Worm (Caenorhabditis elegans): ENCODE measurements around the gene srz-70.
"Not testable (repeated sequence)": the region's sequence is repeated elsewhere in the genome, so short reads cannot be mapped to it uniquely, and the experiment has no call there.

srz-70 gene

DNA sequence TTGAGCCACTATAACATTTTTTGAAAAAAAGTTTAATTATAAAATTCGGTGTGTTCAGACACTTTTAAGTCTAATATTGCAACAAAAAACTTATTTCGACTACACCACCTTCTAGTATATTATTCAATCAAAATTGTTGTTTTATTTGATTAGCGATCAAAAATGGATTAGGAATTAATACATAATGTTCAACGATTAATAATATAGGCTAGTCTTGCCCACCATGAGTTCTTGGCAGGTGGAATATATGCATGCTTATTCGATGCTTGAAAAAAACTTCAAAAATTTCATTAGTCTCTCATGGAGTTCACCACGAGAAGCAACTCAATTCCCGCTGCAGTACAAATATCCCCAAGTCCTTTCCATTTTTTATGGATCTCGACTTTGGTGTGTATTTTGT is 42.8 kb downstream of the srz-70 start, which contains the start of gene srz-32:
srz-32 (plus strand) TSS at position 301 of the 400 bp plus-strand sequence.
- TF ChIP-seq nhr-28 (tag; optimal IDR thresholded peaks at IDR 0.05) (no peak), pqm-1 (tag; optimal IDR thresholded peaks at IDR 0.05) (no peak), nhr-77 (tag; optimal IDR thresholded peaks at IDR 0.05) (no peak), eor-1 (tag; optimal IDR thresholded peaks at IDR 0.05) (no peak), fkh-2 (tag; optimal IDR thresholded peaks at IDR 0.05) (no peak), ZK546.5 (tag; optimal IDR thresholded peaks at IDR 0.05) (no peak), ztf-4 (tag; optimal IDR thresholded peaks at IDR 0.05) (no peak)

DNA sequence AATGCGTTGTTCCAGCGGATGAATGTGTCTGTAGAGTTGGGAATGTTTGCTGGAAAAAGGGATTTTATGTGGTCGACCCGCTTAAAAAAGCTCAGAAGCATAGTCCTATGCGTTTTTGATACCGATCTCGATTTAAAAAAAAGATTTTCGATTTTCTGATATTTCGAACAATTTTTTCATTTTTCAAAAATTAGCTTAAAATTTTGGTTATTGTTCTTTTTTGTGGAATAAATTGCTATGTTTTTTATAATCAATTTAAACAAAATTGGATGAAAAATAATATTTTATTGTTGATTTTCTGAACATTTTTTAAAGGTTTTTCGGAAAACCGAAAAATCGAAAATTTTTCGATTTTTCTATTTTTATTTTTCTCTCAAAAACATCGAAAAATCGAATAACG is 45.4 kb downstream of the srz-70 start, which contains the start of gene C04C3.7:
C04C3.7 (minus strand) TSS at position 101 of the 400 bp plus-strand sequence.
- TF ChIP-seq ztf-4, hmg-11, nhr-11 (tag; optimal IDR thresholded peaks at IDR 0.05): not testable (repeated sequence)

DNA sequence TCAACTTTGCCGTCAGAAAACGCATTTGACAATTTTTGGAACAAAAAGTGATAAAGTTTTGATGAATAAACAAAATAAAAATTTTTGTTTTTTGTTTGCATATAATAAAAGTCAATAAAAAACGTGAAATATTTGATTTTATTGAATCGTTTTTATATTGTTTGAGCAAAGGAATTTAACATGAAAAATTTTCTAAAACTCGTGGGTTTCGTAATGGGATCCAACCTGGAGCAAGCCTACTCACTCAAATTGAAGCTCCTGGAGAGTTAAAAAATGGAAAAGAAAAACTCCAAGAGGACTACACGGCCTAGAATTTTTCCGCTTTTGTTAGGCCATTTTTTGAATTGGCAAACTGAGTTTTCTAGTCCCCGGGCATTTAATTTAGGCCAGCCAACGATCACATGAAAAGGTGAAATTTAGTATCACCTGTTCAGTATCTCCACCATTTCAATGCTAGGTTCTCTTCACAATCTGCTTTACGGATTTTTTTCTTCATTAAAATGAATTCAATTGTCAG is 50.3 kb downstream of the srz-70 start, which contains the start of the genes C04C3.9 and srz-60:
C04C3.9 (minus strand) TSS at position 101 of the 517 bp plus-strand sequence.
srz-60 (plus strand) TSS at position 467 of the 517 bp plus-strand sequence.
- no peak for TF ChIP-seq nhr-77 (tag; optimal IDR thresholded peaks at IDR 0.05)
- TF ChIP-seq nhr-67 (tag; optimal IDR thresholded peaks at IDR 0.05), result no peak
- no peak for TF ChIP-seq mdl-1 (tag; optimal IDR thresholded peaks at IDR 0.05)
- TF ChIP-seq egl-27 (tag; optimal IDR thresholded peaks at IDR 0.05), result no peak
- TF ChIP-seq R02D3.7 (tag; optimal IDR thresholded peaks at IDR 0.05), result no peak
- TF ChIP-seq nhr-12 (tag; optimal IDR thresholded peaks at IDR 0.05), result no peak
- no peak for TF ChIP-seq sea-2 (GFP tag; optimal IDR thresholded peaks at IDR 0.05)
- no peak for TF ChIP-seq eor-1 (tag; optimal IDR thresholded peaks at IDR 0.05)
- no peak for TF ChIP-seq aly-2 (tag; optimal IDR thresholded peaks at IDR 0.05)
- TF ChIP-seq hmg-11 (tag; optimal IDR thresholded peaks at IDR 0.05), result no peak
- no peak for TF ChIP-seq ceh-82 (tag; optimal IDR thresholded peaks at IDR 0.05)
- TF ChIP-seq ztf-4 (tag; optimal IDR thresholded peaks at IDR 0.05), result no peak
- no peak for TF ChIP-seq ceh-9 (tag; optimal IDR thresholded peaks at IDR 0.05)
- TF ChIP-seq unc-39 (tag; optimal IDR thresholded peaks at IDR 0.05), result no peak
- TF ChIP-seq nfya-1 (tag; optimal IDR thresholded peaks at IDR 0.05; ENCODE audit: insufficient read depth), result no peak
- no peak for TF ChIP-seq elt-3 (tag; optimal IDR thresholded peaks at IDR 0.05)
- TF ChIP-seq elt-2 (tag; optimal IDR thresholded peaks at IDR 0.05), result no peak
